Worm (Caenorhabditis elegans) whole organism, late embryonic: ENCODE measurements around the gene T13C5.9.

ENCODE experiments used
- ama-1 ChIP-seq: fragments of 150-350 bp; optimal IDR thresholded peaks from 2 replicates; lab custom pipeline; 2014
- elt-2 ChIP-seq: sonication (generic microtip); optimal IDR thresholded peaks from 2 replicates; lab custom pipeline; 2016; ENCODE audit warnings: missing genetic modification reagents, missing genetic modification characterization, missing compliant biosample characterization
- ets-4 ChIP-seq: sonication (generic microtip); optimal IDR thresholded peaks from 2 replicates; lab custom pipeline; 2016; ENCODE audit warnings: missing genetic modification characterization, missing compliant biosample characterization
- pag-3 ChIP-seq: sonication (generic microtip); optimal IDR thresholded peaks from 2 replicates; lab custom pipeline; 2016; ENCODE audit warnings: missing compliant biosample characterization, missing genetic modification characterization, borderline replicate concordance
- pha-4 ChIP-seq: fragments of 150-350 bp; optimal IDR thresholded peaks from 2 replicates; lab custom pipeline; 2018; ENCODE audit warnings: missing biosample characterization, missing genetic modification reagents, missing genetic modification characterization
- tbx-2 ChIP-seq: sonication (generic microtip); optimal IDR thresholded peaks from 2 replicates; lab custom pipeline; 2016; ENCODE audit warnings: missing genetic modification characterization, missing compliant biosample characterization
- unc-3 ChIP-seq, 2 experiments: fragments of 200-800 bp in 1 of 2; sonication (Bioruptor generic) in 1 of 2; sonication (generic microtip) in 1 of 2; conservative IDR thresholded peaks in 1 of 2; optimal IDR thresholded peaks in 1 of 2; 2 replicates each; pipeline versions ENCODE4 v1.3.6 to Lab custom; 2016 to 2022; ENCODE audit warnings: missing compliant biosample characterization in 2 of 2, missing genetic modification characterization in 2 of 2, missing genetic modification reagents in 1 of 2

DNA sequence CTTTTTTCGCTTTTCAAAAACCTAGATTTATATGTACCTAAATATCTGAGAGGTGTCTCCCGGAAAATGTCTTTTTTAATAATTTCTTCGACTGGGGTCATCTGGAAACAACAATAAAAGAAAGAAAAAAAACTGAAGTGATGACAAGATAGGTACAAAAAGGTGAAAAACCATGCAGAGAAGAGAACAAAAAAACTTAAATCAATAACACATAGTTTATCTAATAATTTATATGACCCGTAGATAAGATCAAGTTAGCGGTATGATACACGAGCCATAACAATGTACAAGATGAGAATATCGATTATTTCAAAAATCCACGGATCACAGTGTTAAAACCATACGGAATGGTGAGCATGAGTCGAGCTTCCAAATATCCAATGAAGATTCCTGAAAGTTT, 16.2 kb downstream of the T13C5.9 start, which contains the start of gene mtp-18:
- no peak for TF ChIP-seq pha-4
- no peak for TF ChIP-seq elt-2 (tag; lab: Kevin White, UChicago)
- no peak for TF ChIP-seq pag-3 (tag; lab: Kevin White, UChicago)
- TF ChIP-seq ets-4 (tag; lab: Kevin White, UChicago) = no peak
- no peak for TF ChIP-seq unc-3 (GFP tag; conservative IDR thresholded peaks at IDR 0.05; lab: Robert Waterston, UW)
- no peak for TF ChIP-seq unc-3 (tag; optimal IDR thresholded peaks at IDR 0.05; lab: Kevin White, UChicago)
- no peak for TF ChIP-seq ama-1
- TF ChIP-seq tbx-2 = no peak
